Fruit fly (Drosophila melanogaster): ENCODE measurements around the gene Rph.

Rph gene

DNA sequence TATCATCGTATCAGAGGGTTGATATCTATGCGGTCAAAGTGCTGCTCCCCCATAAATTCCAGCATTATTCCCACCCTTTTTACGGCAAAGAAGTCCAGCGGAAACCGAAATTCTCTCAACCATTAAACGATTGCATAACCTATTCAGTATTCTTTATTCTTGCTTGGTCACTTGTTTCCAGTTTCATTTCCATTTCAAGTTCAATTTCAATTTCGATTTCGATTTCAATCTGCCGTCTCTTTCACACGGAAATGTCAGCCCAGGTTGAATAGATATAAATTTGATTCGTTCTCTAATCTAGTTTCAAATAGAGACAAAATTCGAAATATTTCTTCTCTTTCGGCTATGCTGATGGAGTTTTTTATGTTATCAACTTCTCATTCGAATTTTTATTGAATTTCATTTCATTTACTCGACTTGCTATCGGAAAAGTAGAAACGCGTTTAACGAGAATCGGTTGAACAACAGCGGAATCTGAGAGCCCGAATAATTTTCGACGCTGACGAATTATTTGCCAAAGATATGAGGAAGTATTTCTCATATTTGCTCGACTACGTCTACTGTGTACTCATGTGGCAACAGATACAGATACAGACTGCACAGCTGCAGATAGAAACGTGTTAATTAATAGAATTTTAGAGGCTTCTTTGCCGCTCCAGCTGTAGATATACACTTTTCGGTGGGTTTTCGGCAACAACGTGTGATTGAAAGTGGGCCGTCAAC, 24.6 kb downstream of the Rph start (continued):
- TF ChIP-seq CG7556 (GFP tag; optimal IDR thresholded peaks at IDR 0.05) (no peak), BtbVII (GFP tag; optimal IDR thresholded peaks at IDR 0.05) (no peak), CG9817 (tag; optimal IDR thresholded peaks at IDR 0.05) (no peak), Bteb2 (GFP tag; optimal IDR thresholded peaks at IDR 0.05) (no peak), CG3065 (GFP tag; optimal IDR thresholded peaks at IDR 0.05) (no peak), Gsc (GFP tag; IDR thresholded peaks at IDR 0.05) (no peak), al (GFP tag; IDR thresholded peaks at IDR 0.05) (no peak), CG17186 (GFP tag; optimal IDR thresholded peaks at IDR 0.05) (no peak), hkb (optimal IDR thresholded peaks at IDR 0.05) (no peak), hkb (GFP tag; IDR thresholded peaks at IDR 0.05) (no peak), Sry-δ (GFP tag; optimal IDR thresholded peaks at IDR 0.05) (no peak), zfh1 (GFP tag; IDR thresholded peaks at IDR 0.05) (no peak), CG8281 (tag; optimal IDR thresholded peaks at IDR 0.05) (no peak), Sin3A (optimal IDR thresholded peaks at IDR 0.05) (no peak), Six4 (GFP tag; optimal IDR thresholded peaks at IDR 0.05) (no peak), CG14860 (GFP tag; IDR thresholded peaks at IDR 0.05; ENCODE audit: partially characterized antibody) (no peak), Atf-2 (GFP tag; optimal IDR thresholded peaks at IDR 0.05) (no peak), CG2712 (tag; optimal IDR thresholded peaks at IDR 0.05) (no peak), CG2678 (tag; optimal IDR thresholded peaks at IDR 0.05) (peak; percentile 34), CHES-1-like (GFP tag; optimal IDR thresholded peaks at IDR 0.05) (no peak), Hsf (GFP tag; optimal IDR thresholded peaks at IDR 0.05) (no peak), schlank (tag; optimal IDR thresholded peaks at IDR 0.05) (no peak), kni (GFP tag; optimal IDR thresholded peaks at IDR 0.05) (no peak), gro (GFP tag; optimal IDR thresholded peaks at IDR 0.05) (no peak), HLH54F (GFP tag; optimal IDR thresholded peaks at IDR 0.05) (no peak), CG11456 (GFP tag; IDR thresholded peaks at IDR 0.05) (no peak), gcm2 (GFP tag; optimal IDR thresholded peaks at IDR 0.05) (no peak), HmgD (GFP tag; optimal IDR thresholded peaks at IDR 0.05) (no peak), croc (GFP tag; conservative IDR thresholded peaks at IDR 0.05) (no peak), Fer2 (tag; optimal IDR thresholded peaks at IDR 0.05) (no peak), stc (GFP tag; IDR thresholded peaks at IDR 0.05) (no peak), lola (GFP tag; optimal IDR thresholded peaks at IDR 0.05) (no peak), fru (optimal IDR thresholded peaks at IDR 0.05) (no peak), sens (GFP tag) (peak; percentile 56), Sox100B (GFP tag; optimal IDR thresholded peaks at IDR 0.05) (peak; percentile 10), CG15269 (tag; optimal IDR thresholded peaks at IDR 0.05) (no peak), tgo (GFP tag; IDR thresholded peaks at IDR 0.05) (no peak), lmd (GFP tag; IDR thresholded peaks at IDR 0.05) (no peak), CG14667 (GFP tag; IDR thresholded peaks at IDR 0.05) (no peak), gsb-n (tag; optimal IDR thresholded peaks at IDR 0.05) (no peak), sqz (GFP tag; optimal IDR thresholded peaks at IDR 0.05) (no peak), mirr (GFP tag; optimal IDR thresholded peaks at IDR 0.05) (no peak), jing (GFP tag; optimal IDR thresholded peaks at IDR 0.05) (no peak), CG16779 (GFP tag; IDR thresholded peaks at IDR 0.05) (no peak), CG6272 (GFP tag; IDR thresholded peaks at IDR 0.05) (no peak), Antp (GFP tag; optimal IDR thresholded peaks at IDR 0.05) (no peak), aop (GFP tag; IDR thresholded peaks at IDR 0.05) (no peak), prd (optimal IDR thresholded peaks at IDR 0.05) (no peak), prd (GFP tag; IDR thresholded peaks at IDR 0.05) (no peak), CG6813 (GFP tag; optimal IDR thresholded peaks at IDR 0.05) (peak; percentile 30), CG13894 (tag; optimal IDR thresholded peaks at IDR 0.05) (no peak), CG11504 (tag; optimal IDR thresholded peaks at IDR 0.05) (peak; percentile 10), CG30403 (GFP tag; optimal IDR thresholded peaks at IDR 0.05) (no peak)

All from whole organism, embryonic.